Fruit fly (Drosophila melanogaster) whole organism: Measurements from ENCODE around the gene CG7840.

Experiments used
- CG8478 ChIP-seq: fragments of >200 bp; optimal IDR thresholded peaks from 2 replicates; lab custom pipeline; 2018; ENCODE audit warnings: inconsistent platforms
- Dll ChIP-seq: fragments of >200 bp; optimal IDR thresholded peaks from 2 replicates; lab custom pipeline; 2017
- EcR ChIP-seq, 2 experiments: fragments of >200 bp; optimal IDR thresholded peaks; 2 replicates each; lab custom pipeline; 2017; ENCODE audit warnings: missing biosample characterization in 2 of 2, missing genetic modification characterization in 2 of 2, missing genetic modification reagents in 2 of 2
- pan ChIP-seq: fragments of >200 bp; optimal IDR thresholded peaks from 2 replicates; lab custom pipeline; 2017
- psq ChIP-seq: fragments of >200 bp; optimal IDR thresholded peaks from 2 replicates; lab custom pipeline; 2017
- usp ChIP-seq: fragments of >200 bp; optimal IDR thresholded peaks from 2 replicates; lab custom pipeline; 2017; ENCODE audit warnings: missing biosample characterization, missing genetic modification characterization, mixed read lengths

Gene CG7840

DNA sequence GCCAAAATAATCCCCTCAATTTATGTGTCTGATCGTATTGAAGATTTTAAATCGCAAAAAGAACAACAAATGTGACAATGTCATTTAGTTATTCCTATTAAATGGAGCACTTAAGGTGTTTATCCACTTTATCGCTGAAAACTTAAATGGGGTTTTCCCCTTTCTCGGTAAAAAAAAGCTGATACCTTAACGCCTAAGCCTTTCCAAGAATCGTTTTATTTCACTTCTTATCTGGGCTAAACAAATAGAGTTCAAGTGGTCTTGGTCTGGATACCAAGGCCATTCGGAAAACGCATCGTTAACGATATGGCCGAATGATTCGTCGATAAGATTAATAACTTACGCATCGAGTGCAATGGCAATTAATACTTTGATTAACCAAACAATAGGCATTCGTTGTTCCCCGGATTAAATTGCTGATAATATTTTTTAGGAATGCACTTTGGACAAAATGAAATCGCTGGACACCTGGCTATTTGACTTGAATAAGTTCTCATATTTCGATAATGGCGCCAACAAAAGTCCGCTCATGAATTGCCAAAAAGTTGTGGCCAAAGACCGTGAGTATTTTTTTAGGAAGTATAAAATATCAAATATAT is 34.5 kb downstream of the CG7840 start:
- TF ChIP-seq Dll (lab: Kevin White, UChicago) (no peak), CG8478 (lab: Kevin White, UChicago) (no peak), EcR (GFP tag; optimal IDR thresholded peaks at IDR 0.05; lab: Kevin White, UChicago) (no peak), usp (no peak), pan (no peak), psq (lab: Kevin White, UChicago) (no peak)

DNA sequence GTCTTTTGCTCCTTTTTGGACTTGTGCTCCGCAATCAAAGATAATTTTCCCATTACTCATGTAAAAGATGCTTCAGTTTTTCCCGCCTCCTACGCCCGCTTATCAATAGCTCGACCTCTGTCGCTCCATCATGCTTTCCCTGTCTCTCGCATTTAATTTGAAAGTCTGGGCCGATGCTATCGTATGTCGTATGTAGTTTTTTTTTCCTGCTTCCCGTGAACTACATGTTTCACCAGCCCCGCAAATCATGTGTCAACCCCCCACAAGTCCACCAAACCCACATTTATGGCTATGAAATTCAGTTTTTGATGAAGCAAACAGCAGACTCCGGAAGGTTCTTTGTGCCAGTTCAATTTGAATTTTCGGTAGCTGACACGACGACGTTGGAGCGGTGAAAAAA is 37.0 kb downstream of the CG7840 start, which contains the start of gene CG14273:
Gene CG14273, plus strand, starts transcription at position 301 of the 400 bp plus-strand sequence.
- no peak for TF ChIP-seq Dll (lab: Kevin White, UChicago)
- TF ChIP-seq usp, result no peak
- no peak for TF ChIP-seq EcR (GFP tag; optimal IDR thresholded peaks at IDR 0.05; lab: Kevin White, UChicago)
- no peak for TF ChIP-seq psq (lab: Kevin White, UChicago)
- no peak for TF ChIP-seq CG8478 (lab: Kevin White, UChicago)
- TF ChIP-seq pan, result no peak

DNA sequence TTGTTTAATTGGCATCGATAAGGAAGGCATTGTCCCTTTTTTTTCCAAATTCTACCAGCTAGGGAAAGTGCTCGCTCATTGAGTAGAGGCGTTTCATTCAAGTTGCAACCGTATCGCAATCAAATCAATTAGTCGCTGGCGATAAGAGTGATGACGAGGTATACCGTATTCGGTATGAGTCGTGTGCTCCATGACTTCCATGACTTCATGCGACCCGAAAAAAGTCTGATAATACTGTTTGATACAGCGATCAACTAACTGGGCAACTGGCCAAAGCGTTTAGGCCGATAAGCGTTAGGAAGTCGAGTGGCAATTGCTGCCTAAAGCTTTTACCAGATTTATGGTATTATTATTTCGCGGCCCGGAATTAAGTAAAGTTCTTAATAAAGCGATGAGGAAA is 39.1 kb downstream of the CG7840 start:
- TF ChIP-seq CG8478 (lab: Kevin White, UChicago), result no peak
- no peak for TF ChIP-seq usp
- no peak for TF ChIP-seq Dll (lab: Kevin White, UChicago)
- no peak for TF ChIP-seq pan

DNA sequence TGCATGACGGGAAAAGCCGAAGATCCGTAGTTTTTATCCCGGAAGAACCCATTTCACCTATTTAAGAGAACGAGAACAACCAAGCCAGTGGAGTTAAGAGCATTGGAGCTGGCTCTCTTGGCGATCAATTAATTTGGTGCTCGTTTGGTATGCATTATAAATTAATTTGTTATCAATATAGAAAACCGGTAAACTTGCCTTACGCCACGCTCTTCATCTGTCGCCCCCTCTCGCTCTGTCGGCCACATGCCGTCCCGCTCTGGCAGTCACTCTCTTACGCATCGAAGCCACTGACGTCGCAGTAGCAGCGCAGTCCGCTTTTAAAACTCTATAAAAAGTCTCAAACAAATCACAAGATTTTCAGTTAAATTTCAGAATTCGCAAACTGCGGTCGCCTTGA is 40.9 kb downstream of the CG7840 start, which contains the start of gene CG7778:
Gene CG7778, plus strand, starts transcription at position 361 of the 400 bp plus-strand sequence.
- no peak for TF ChIP-seq CG8478 (lab: Kevin White, UChicago)

DNA sequence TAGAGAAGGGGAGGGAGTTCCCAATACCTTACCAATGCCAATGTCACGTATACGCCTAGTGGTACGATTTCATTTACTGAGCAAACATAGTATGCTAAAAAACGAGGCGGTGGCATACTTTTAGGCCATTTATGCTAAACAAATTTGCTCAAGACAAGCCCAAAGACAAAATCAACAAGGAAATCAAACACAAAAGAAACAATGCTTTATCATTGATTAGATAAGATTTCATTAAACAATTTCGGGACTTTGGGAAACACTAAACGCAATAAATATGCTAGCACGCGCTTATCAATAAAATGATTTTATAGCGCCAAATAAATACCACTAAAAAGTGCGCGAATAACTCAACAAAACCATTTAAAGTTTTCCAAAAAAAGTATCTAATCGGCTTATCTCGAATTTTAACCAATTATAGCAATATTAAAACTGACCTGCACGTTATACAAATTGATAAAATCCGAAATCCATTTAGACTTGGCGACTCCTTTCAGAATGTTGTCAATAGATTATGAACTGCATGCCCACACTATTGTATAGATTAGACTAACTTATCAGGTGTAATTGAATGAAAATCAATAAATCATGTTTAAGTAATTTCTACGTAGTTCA is 45.3 kb downstream of the CG7840 start:
- TF ChIP-seq EcR (GFP tag; optimal IDR thresholded peaks at IDR 0.05; lab: Kevin White, UChicago) (no peak), CG8478 (lab: Kevin White, UChicago) (no peak), Dll (lab: Kevin White, UChicago) (no peak), usp (no peak), pan (no peak)

DNA sequence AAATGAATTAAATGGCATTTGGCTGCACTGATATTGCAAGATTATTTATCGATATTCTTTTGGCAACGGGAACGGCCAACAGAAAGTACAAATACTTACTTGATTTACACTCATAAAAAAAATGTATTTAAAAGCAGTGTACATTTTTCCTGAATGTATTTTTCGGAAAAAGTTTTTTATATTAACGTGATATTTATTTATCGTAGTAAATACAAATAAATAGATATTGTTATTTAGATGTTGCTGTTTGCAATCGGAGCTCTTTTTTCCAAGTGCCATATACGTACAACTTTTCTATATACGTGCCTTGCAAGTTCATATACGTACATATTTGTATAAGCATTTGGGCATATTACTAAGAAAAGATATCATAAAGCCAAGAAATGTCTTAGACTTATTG is 45.9 kb downstream of the CG7840 start:
- TF ChIP-seq pan (no peak), EcR (GFP tag; optimal IDR thresholded peaks at IDR 0.05; lab: Kevin White, UChicago) (no peak), usp (no peak), psq (lab: Kevin White, UChicago) (no peak), Dll (lab: Kevin White, UChicago) (no peak), CG8478 (lab: Kevin White, UChicago) (no peak)

DNA sequence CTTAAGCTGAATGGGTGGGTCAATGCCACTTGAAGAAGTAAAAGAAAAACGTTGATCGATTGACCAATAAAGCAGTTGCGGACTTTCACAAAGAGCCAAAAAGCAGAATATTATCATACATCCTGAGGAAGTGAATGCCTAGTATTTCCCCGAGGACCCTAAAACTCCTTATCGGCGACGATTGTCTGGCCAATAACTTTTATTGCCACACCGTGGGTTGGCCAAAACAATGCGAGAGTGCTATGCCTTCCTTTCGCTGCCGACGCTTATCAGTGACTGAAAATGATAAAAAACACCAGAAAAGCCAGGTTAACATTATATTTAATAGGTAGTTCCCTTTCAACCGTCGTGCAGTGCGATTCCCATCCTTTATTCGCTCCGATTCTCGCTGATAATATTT is 46.5 kb downstream of the CG7840 start, which contains the start of gene Mur29B:
Gene Mur29B, plus strand, starts transcription at position 324 of the 400 bp plus-strand sequence.
- TF ChIP-seq pan, result no peak
- no peak for TF ChIP-seq CG8478 (lab: Kevin White, UChicago)
- TF ChIP-seq Dll (lab: Kevin White, UChicago), result no peak
- no peak for TF ChIP-seq usp
- no peak for TF ChIP-seq EcR (GFP tag; optimal IDR thresholded peaks at IDR 0.05; lab: Kevin White, UChicago)
- no peak for TF ChIP-seq psq (lab: Kevin White, UChicago)

DNA sequence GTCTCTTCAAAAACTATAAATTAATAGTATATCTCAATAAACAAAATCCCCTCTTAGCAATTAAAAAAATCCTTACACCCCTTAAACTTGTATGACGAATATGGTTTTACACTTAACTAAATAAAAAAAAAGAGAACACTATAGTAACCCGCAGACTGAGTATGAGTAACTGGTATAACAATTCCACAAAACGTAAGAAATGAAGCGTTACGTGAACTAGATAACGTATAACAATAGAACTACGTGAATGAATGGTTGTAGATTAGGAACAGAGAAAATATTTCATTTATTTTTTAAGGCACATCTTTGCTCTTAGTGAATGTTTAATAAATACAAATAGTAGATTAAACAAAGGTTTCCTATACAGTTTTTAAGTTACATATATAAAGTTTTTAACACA is 50.0 kb downstream of the CG7840 start:
- TF ChIP-seq CG8478 (lab: Kevin White, UChicago) (no peak), EcR (GFP tag; optimal IDR thresholded peaks at IDR 0.05; lab: Kevin White, UChicago) (no peak), usp (no peak), pan (no peak), psq (lab: Kevin White, UChicago) (no peak)
